Worm (Caenorhabditis elegans) whole organism, L4 larva: ENCODE data around the gene clec-2.

ENCODE experiments used
- F10B5.3 ChIP-seq: sonication (generic microtip); optimal IDR thresholded peaks from 2 replicates; lab custom pipeline; 2016; ENCODE audit warnings: mild to moderate bottlenecking, missing genetic modification characterization, missing compliant biosample characterization
- F26F4.8 ChIP-seq: fragments of 200-800 bp; sonication (Bioruptor generic); conservative IDR thresholded peaks from 2 replicates; pipeline ENCODE4 v1.3.6; 2022; ENCODE audit warnings: missing genetic modification characterization, missing compliant biosample characterization
- T26A8.4 ChIP-seq: fragments of 200-800 bp; sonication (Bioruptor generic); IDR thresholded peaks from 2 replicates; pipeline ENCODE4 v1.3.6; 2022; ENCODE audit warnings: missing genetic modification characterization, missing compliant biosample characterization
- egl-27 ChIP-seq: sonication (generic microtip); optimal IDR thresholded peaks from 3 replicates; lab custom pipeline; 2017; ENCODE audit warnings: missing biosample characterization, missing genetic modification reagents, missing genetic modification characterization
- jun-1 ChIP-seq: fragments of 150-350 bp; optimal IDR thresholded peaks from 2 replicates; lab custom pipeline; 2014; ENCODE audit warnings: missing biosample characterization, missing genetic modification reagents, missing genetic modification characterization
- lin-38 ChIP-seq: fragments of 200-800 bp; sonication (Bioruptor generic); IDR thresholded peaks from 2 replicates; pipeline ENCODE4 v1.3.6; 2022; ENCODE audit warnings: missing genetic modification reagents, missing genetic modification characterization, missing compliant biosample characterization
- mxl-2 ChIP-seq: fragments of 200-800 bp; sonication (Bioruptor generic); conservative IDR thresholded peaks from 2 replicates; pipeline ENCODE4 v1.3.6; 2022; ENCODE audit warnings: missing genetic modification reagents, missing genetic modification characterization, missing compliant biosample characterization
- nhr-11 ChIP-seq: fragments of 150-350 bp; optimal IDR thresholded peaks from 2 replicates; lab custom pipeline; 2014; ENCODE audit warnings: missing biosample characterization, missing genetic modification characterization
- nhr-237 ChIP-seq: sonication (generic microtip); optimal IDR thresholded peaks from 2 replicates; lab custom pipeline; 2017; ENCODE audit warnings: missing biosample characterization, missing genetic modification characterization
- nhr-76 ChIP-seq: fragments of 150-350 bp; optimal IDR thresholded peaks from 2 replicates; lab custom pipeline; 2014; ENCODE audit warnings: missing biosample characterization, missing genetic modification characterization
- zip-11 ChIP-seq: fragments of 200-800 bp; sonication (Bioruptor generic); IDR thresholded peaks from 2 replicates; pipeline ENCODE4 v1.3.6; 2022; ENCODE audit warnings: missing genetic modification characterization, missing compliant biosample characterization
- ztf-11 ChIP-seq: fragments of 150-350 bp; optimal IDR thresholded peaks from 2 replicates; lab custom pipeline; 2014; ENCODE audit warnings: missing biosample characterization, missing genetic modification characterization

ce11 chrII:3061605-3062004 lies 38.4 kb upstream of the clec-2 start:
- TF ChIP-seq F26F4.8 (GFP tag; lab: Robert Waterston, UW) (no peak), zip-11 (no peak), nhr-237 (no peak), ztf-11 (no peak), nhr-76 (no peak), nhr-11 (tag; lab: Kevin White, UChicago) (no peak), jun-1 (no peak), T26A8.4 (GFP tag; lab: Robert Waterston, UW) (no peak), egl-27 (tag; lab: Kevin White, UChicago) (no peak), lin-38 (GFP tag; lab: Robert Waterston, UW) (no peak), F10B5.3 (tag; lab: Kevin White, UChicago) (no peak), mxl-2 (GFP tag; lab: Robert Waterston, UW) (no peak)
